Fruit fly (Drosophila melanogaster) whole organism, embryonic: ENCODE data around the gene Dhc62B.
A peak's percentile ranks its signal among the peaks of the same experiment; 100 is the strongest.

Source experiments
- Atf-2 ChIP-seq: fragments of 200-800 bp; sonication (Bioruptor generic); optimal IDR thresholded peaks from 2 replicates; lab custom pipeline; 2016; ENCODE audit warnings: missing biosample characterization, missing genetic modification characterization
- BtbVII ChIP-seq: fragments of 200-800 bp; sonication (Bioruptor generic); optimal IDR thresholded peaks from 3 replicates; lab custom pipeline; 2017; ENCODE audit warnings: missing biosample characterization, mild to moderate bottlenecking, missing genetic modification characterization
- CG10274 ChIP-seq: fragments of 200-800 bp; sonication (Bioruptor generic); optimal IDR thresholded peaks from 3 replicates; lab custom pipeline; 2017; ENCODE audit warnings: missing biosample characterization, mild to moderate bottlenecking, missing genetic modification characterization
- CG10321 ChIP-seq: fragments of 200-800 bp; sonication (Bioruptor generic); IDR thresholded peaks from 2 replicates; pipeline ENCODE4 v1.3.6; 2022; ENCODE audit warnings: missing biosample characterization, missing genetic modification characterization
- CG10654 ChIP-seq: fragments of 200-800 bp; sonication (Bioruptor generic); optimal IDR thresholded peaks from 2 replicates; lab custom pipeline; 2016; ENCODE audit warnings: missing biosample characterization, missing genetic modification characterization
- CG12744 ChIP-seq: fragments of 200-800 bp; sonication (Bioruptor generic); optimal IDR thresholded peaks from 2 replicates; lab custom pipeline; 2016; ENCODE audit warnings: missing biosample characterization, missing genetic modification characterization
- CG13424 ChIP-seq: fragments of 200-800 bp; sonication (Bioruptor generic); optimal IDR thresholded peaks from 2 replicates; lab custom pipeline; 2019; ENCODE audit warnings: missing biosample characterization, mild to moderate bottlenecking, missing genetic modification characterization, moderate library complexity
- CG14441 ChIP-seq: fragments of 200-800 bp; sonication (Bioruptor generic); IDR thresholded peaks from 2 replicates; pipeline ENCODE4 v1.3.6; 2022; ENCODE audit warnings: missing biosample characterization, missing genetic modification characterization
- CG14710 ChIP-seq: fragments of 200-800 bp; sonication (Bioruptor generic); optimal IDR thresholded peaks from 3 replicates; lab custom pipeline; 2019; ENCODE audit warnings: missing biosample characterization, mild to moderate bottlenecking, missing genetic modification characterization, moderate library complexity
- CG14860 ChIP-seq: fragments of 200-800 bp; sonication (Bioruptor generic); IDR thresholded peaks from 3 replicates; pipeline ENCODE4 v1.3.6; 2022; ENCODE audit warnings: missing biosample characterization, missing genetic modification characterization; ENCODE audit not compliant: partially characterized antibody
- CG15269 ChIP-seq: fragments of 200-800 bp; sonication (Bioruptor generic); optimal IDR thresholded peaks from 2 replicates; lab custom pipeline; 2018; ENCODE audit warnings: missing biosample characterization, mild to moderate bottlenecking, missing genetic modification characterization, moderate library complexity
- CG15479 ChIP-seq: fragments of 200-800 bp; sonication (Bioruptor generic); optimal IDR thresholded peaks from 3 replicates; lab custom pipeline; 2019; ENCODE audit warnings: missing biosample characterization, mild to moderate bottlenecking, missing genetic modification characterization, moderate library complexity
- CG16779 ChIP-seq: fragments of 200-800 bp; sonication (Bioruptor generic); IDR thresholded peaks from 2 replicates; pipeline ENCODE4 v1.3.6; 2022; ENCODE audit warnings: missing biosample characterization, missing genetic modification characterization
- CG18262 ChIP-seq: fragments of 200-800 bp; optimal IDR thresholded peaks from 3 replicates; lab custom pipeline; 2019; ENCODE audit warnings: missing biosample characterization, mild to moderate bottlenecking, missing genetic modification characterization, moderate library complexity
- CG18619 ChIP-seq: fragments of 200-800 bp; sonication (Bioruptor generic); optimal IDR thresholded peaks from 3 replicates; lab custom pipeline; 2017; ENCODE audit warnings: missing biosample characterization, mild to moderate bottlenecking, missing genetic modification characterization
- CG3163 ChIP-seq: fragments of 200-800 bp; sonication (Bioruptor generic); optimal IDR thresholded peaks from 3 replicates; lab custom pipeline; 2016; ENCODE audit warnings: missing biosample characterization, missing genetic modification characterization
- CG5180 ChIP-seq: fragments of 200-800 bp; sonication (Bioruptor generic); optimal IDR thresholded peaks from 3 replicates; lab custom pipeline; 2017; ENCODE audit warnings: missing biosample characterization, missing genetic modification characterization, mild to moderate bottlenecking, moderate library complexity, missing genetic modification reagents
- CG6175 ChIP-seq: fragments of 200-800 bp; sonication (Bioruptor generic); IDR thresholded peaks from 3 replicates; pipeline ENCODE4 v1.3.6; 2022; ENCODE audit warnings: missing biosample characterization, missing genetic modification characterization
- CG6254 ChIP-seq: fragments of 200-800 bp; sonication (Bioruptor generic); optimal IDR thresholded peaks from 3 replicates; lab custom pipeline; 2017; ENCODE audit warnings: mild to moderate bottlenecking, missing biosample characterization, missing genetic modification reagents, missing genetic modification characterization
- CG6854 ChIP-seq: fragments of 200-800 bp; sonication (Bioruptor generic); optimal IDR thresholded peaks from 3 replicates; lab custom pipeline; 2017; ENCODE audit warnings: missing biosample characterization, mild to moderate bottlenecking, missing genetic modification characterization
- CG7928 ChIP-seq: fragments of 200-800 bp; sonication (Bioruptor generic); optimal IDR thresholded peaks from 2 replicates; lab custom pipeline; 2017; ENCODE audit warnings: missing biosample characterization, mild to moderate bottlenecking, missing genetic modification characterization
- CG8290 ChIP-seq, 3 experiments: fragments of 200-800 bp; sonication (Bioruptor generic); optimal IDR thresholded peaks; 2 replicates each; lab custom pipeline; 2016 to 2019; ENCODE audit warnings: missing biosample characterization in 3 of 3, missing genetic modification characterization in 3 of 3, mild to moderate bottlenecking in 2 of 3, moderate library complexity in 1 of 3
- CG8765 ChIP-seq: fragments of 200-800 bp; sonication (Bioruptor generic); IDR thresholded peaks from 2 replicates; pipeline ENCODE4 v1.3.6; 2022; ENCODE audit warnings: missing biosample characterization, missing genetic modification characterization
- CG9727 ChIP-seq: fragments of 200-800 bp; sonication (Bioruptor generic); optimal IDR thresholded peaks from 3 replicates; lab custom pipeline; 2017; ENCODE audit warnings: missing biosample characterization, mild to moderate bottlenecking, missing genetic modification characterization
- CTCF ChIP-seq: fragments of 200-800 bp; sonication (Bioruptor generic); optimal IDR thresholded peaks from 2 replicates; lab custom pipeline; 2017; ENCODE audit warnings: missing biosample characterization, mild to moderate bottlenecking, missing genetic modification characterization, moderate library complexity
- CkIIα-i1 ChIP-seq: fragments of 200-800 bp; sonication (Bioruptor generic); IDR thresholded peaks from 2 replicates; pipeline ENCODE4 v1.3.6; 2022; ENCODE audit warnings: missing biosample characterization, missing genetic modification characterization
- CoRest ChIP-seq: fragments of 200-800 bp; sonication (Bioruptor generic); optimal IDR thresholded peaks from 3 replicates; lab custom pipeline; 2018; ENCODE audit warnings: missing biosample characterization, mild to moderate bottlenecking, missing genetic modification characterization, moderate library complexity
- CrebB ChIP-seq: fragments of 200-800 bp; sonication (Bioruptor generic); optimal IDR thresholded peaks from 3 replicates; lab custom pipeline; 2018; ENCODE audit warnings: missing biosample characterization, mild to moderate bottlenecking, missing genetic modification characterization
- Dad ChIP-seq: fragments of 200-800 bp; sonication (Bioruptor generic); optimal IDR thresholded peaks from 3 replicates; lab custom pipeline; 2016; ENCODE audit warnings: missing biosample characterization, missing genetic modification characterization
- Fer1 ChIP-seq: fragments of 200-800 bp; sonication (Bioruptor generic); optimal IDR thresholded peaks from 2 replicates; lab custom pipeline; 2017; ENCODE audit warnings: missing biosample characterization, mild to moderate bottlenecking, missing genetic modification characterization
- Fer2 ChIP-seq: fragments of 200-800 bp; sonication (Bioruptor generic); optimal IDR thresholded peaks from 2 replicates; lab custom pipeline; 2018; ENCODE audit warnings: missing biosample characterization, mild to moderate bottlenecking, missing genetic modification characterization, moderate library complexity
- Gsc ChIP-seq: fragments of 200-800 bp; sonication (Bioruptor generic); IDR thresholded peaks from 2 replicates; pipeline ENCODE4 v1.3.6; 2022; ENCODE audit warnings: missing biosample characterization, missing genetic modification characterization
- Hey ChIP-seq: fragments of 200-800 bp; sonication (Bioruptor generic); optimal IDR thresholded peaks from 3 replicates; lab custom pipeline; 2018; ENCODE audit warnings: missing biosample characterization, mild to moderate bottlenecking, missing genetic modification characterization
- NC2α ChIP-seq: fragments of 200-800 bp; sonication (Bioruptor generic); optimal IDR thresholded peaks from 2 replicates; lab custom pipeline; 2016; ENCODE audit warnings: missing biosample characterization, missing genetic modification characterization
- Six4 ChIP-seq: fragments of 200-800 bp; sonication (Bioruptor generic); optimal IDR thresholded peaks from 2 replicates; lab custom pipeline; 2016; ENCODE audit warnings: missing biosample characterization, missing genetic modification characterization
- Xbp1 ChIP-seq: fragments of 200-800 bp; sonication (Bioruptor generic); optimal IDR thresholded peaks from 3 replicates; lab custom pipeline; 2016; ENCODE audit warnings: missing biosample characterization, mild to moderate bottlenecking, missing genetic modification characterization
- Xrp1 ChIP-seq: fragments of 200-800 bp; sonication (Bioruptor generic); IDR thresholded peaks from 2 replicates; pipeline ENCODE4 v1.3.6; 2022; ENCODE audit warnings: missing biosample characterization, missing genetic modification characterization
- abd-A ChIP-seq: fragments of 200-800 bp; sonication (Bioruptor generic); optimal IDR thresholded peaks from 3 replicates; lab custom pipeline; 2019; ENCODE audit warnings: missing biosample characterization, mild to moderate bottlenecking, missing genetic modification characterization, moderate library complexity
- crp ChIP-seq, 2 experiments: fragments of 200-800 bp; sonication (Bioruptor generic); optimal IDR thresholded peaks; 2 replicates in 1 of 2; 3 replicates in 1 of 2; lab custom pipeline; 2017; ENCODE audit warnings: missing biosample characterization in 2 of 2, missing genetic modification characterization in 2 of 2, mild to moderate bottlenecking in 1 of 2, moderate library complexity in 1 of 2
- dan ChIP-seq: fragments of 200-800 bp; sonication (Bioruptor generic); IDR thresholded peaks from 2 replicates; pipeline ENCODE4 v1.3.6; 2022; ENCODE audit warnings: missing biosample characterization, missing genetic modification characterization
- dmrt99B ChIP-seq: fragments of 200-800 bp; sonication (Bioruptor generic); optimal IDR thresholded peaks from 2 replicates; lab custom pipeline; 2018; ENCODE audit warnings: missing biosample characterization, mild to moderate bottlenecking, missing genetic modification characterization, moderate library complexity
- esg ChIP-seq: fragments of 200-800 bp; sonication (Bioruptor generic); conservative IDR thresholded peaks from 2 replicates; pipeline ENCODE4 v1.3.6; 2022; ENCODE audit warnings: missing biosample characterization, missing genetic modification characterization
- gcm ChIP-seq: fragments of 200-800 bp; sonication (Bioruptor generic); optimal IDR thresholded peaks from 2 replicates; lab custom pipeline; 2019; ENCODE audit warnings: missing biosample characterization, mild to moderate bottlenecking, missing genetic modification characterization, moderate library complexity
- lilli ChIP-seq: fragments of 200-800 bp; sonication (Bioruptor generic); optimal IDR thresholded peaks from 3 replicates; lab custom pipeline; 2016; ENCODE audit warnings: missing biosample characterization, missing genetic modification characterization
- ranshi ChIP-seq: fragments of 200-800 bp; sonication (Bioruptor generic); IDR thresholded peaks from 2 replicates; pipeline ENCODE4 v1.3.6; 2022; ENCODE audit warnings: missing biosample characterization, missing genetic modification characterization
- schlank ChIP-seq: fragments of 200-800 bp; sonication (Bioruptor generic); optimal IDR thresholded peaks from 2 replicates; lab custom pipeline; 2018; ENCODE audit warnings: missing biosample characterization, mild to moderate bottlenecking, missing genetic modification characterization
- seq ChIP-seq: fragments of 200-800 bp; sonication (Bioruptor generic); IDR thresholded peaks from 2 replicates; pipeline ENCODE4 v1.3.6; 2022; ENCODE audit warnings: missing biosample characterization, missing genetic modification characterization
- usp ChIP-seq: fragments of >200 bp; optimal IDR thresholded peaks from 2 replicates; lab custom pipeline; 2017; ENCODE audit warnings: missing biosample characterization, missing genetic modification characterization
- wek ChIP-seq: fragments of 200-800 bp; sonication (Bioruptor generic); optimal IDR thresholded peaks from 3 replicates; lab custom pipeline; 2018; ENCODE audit warnings: missing biosample characterization, mild to moderate bottlenecking, missing genetic modification characterization, moderate library complexity

The Dhc62B gene

DNA sequence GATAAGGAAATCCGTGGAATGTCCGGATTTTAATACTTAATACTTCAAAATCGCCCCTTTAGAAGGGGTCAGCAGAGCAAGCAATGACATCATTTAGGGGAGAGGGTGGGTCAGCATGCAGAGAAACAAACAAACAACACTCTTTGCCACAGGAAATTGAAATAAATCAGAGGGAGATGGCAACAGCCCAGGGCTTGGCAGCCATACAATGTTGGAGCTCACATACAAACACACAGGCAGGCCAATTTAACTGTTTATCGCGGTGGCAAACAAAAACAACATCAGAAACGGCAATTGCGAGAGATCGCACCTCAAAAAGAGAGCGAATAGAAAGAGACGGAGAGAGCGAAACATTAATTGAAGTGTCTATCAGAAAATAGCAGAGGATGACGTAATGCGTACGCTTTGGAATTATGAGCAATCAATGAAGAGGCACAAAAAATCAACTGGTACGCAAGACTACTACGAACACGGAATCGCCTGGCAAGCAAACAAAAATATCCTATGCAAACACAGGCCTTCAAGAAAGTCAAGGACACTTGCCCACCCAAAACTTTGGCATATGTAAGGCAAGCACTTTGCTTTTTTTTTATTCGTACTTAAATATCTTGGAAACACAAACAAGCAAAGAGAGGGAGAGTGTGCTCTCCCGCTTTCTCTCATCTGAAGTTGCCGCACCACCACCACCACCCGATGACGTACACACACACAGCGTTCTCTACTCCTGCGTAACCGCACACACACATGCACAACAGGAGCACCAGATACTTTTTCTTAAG lies 22.8 kb upstream of the Dhc62B start (continued):
- TF ChIP-seq CG15479 (GFP tag; lab: Kevin White, UChicago) (peak; percentile 91), CG8290 (GFP tag; optimal IDR thresholded peaks at IDR 0.05; lab: Kevin White, UChicago) (no peak), CG8290 (tag; optimal IDR thresholded peaks at IDR 0.05; lab: Kevin White, UChicago) (no peak), CG8765 (GFP tag; lab: Robert Waterston, UW) (no peak), CG14860 (no peak), CkIIα-i1 (GFP tag; lab: Robert Waterston, UW) (no peak), Six4 (GFP tag; lab: Kevin White, UChicago) (no peak), Xrp1 (peak; percentile 31; the same call in 1 of the 2 replicates), CG10321 (GFP tag; lab: Robert Waterston, UW) (peak; percentile 79), dan (GFP tag; lab: Robert Waterston, UW) (no peak), Gsc (GFP tag; lab: Robert Waterston, UW) (no peak), Fer2 (tag; lab: Kevin White, UChicago) (no peak), CG10274 (GFP tag; lab: Kevin White, UChicago) (no peak), CG12744 (GFP tag; lab: Kevin White, UChicago) (no peak), dmrt99B (tag; lab: Kevin White, UChicago) (no peak), esg (GFP tag; lab: Robert Waterston, UW) (no peak), CTCF (GFP tag; lab: Kevin White, UChicago) (no peak), Fer1 (GFP tag; lab: Kevin White, UChicago) (peak; percentile 57), CG6175 (GFP tag; lab: Robert Waterston, UW) (peak; percentile 53; the same call in 1 of the 3 replicates), Xbp1 (GFP tag; lab: Kevin White, UChicago) (no peak), CoRest (tag; lab: Kevin White, UChicago) (no peak), CG14441 (peak; percentile 44; the same call in 1 of the 2 replicates), CG10654 (GFP tag; lab: Kevin White, UChicago) (no peak), Hey (tag; lab: Kevin White, UChicago) (peak; percentile 49), CG15269 (tag; lab: Kevin White, UChicago) (no peak), CG6854 (GFP tag; lab: Kevin White, UChicago) (peak; percentile 31), CG14710 (tag; lab: Kevin White, UChicago) (no peak), CG18262 (tag; lab: Kevin White, UChicago) (no peak), CG13424 (tag; lab: Kevin White, UChicago) (no peak), Atf-2 (GFP tag; lab: Kevin White, UChicago) (no peak), wek (GFP tag; lab: Kevin White, UChicago) (peak; percentile 67), CG9727 (GFP tag; lab: Kevin White, UChicago) (peak; percentile 31), CG3163 (peak; percentile 53), NC2α (GFP tag; lab: Kevin White, UChicago) (no peak), Dad (no peak), CG16779 (GFP tag; lab: Robert Waterston, UW) (no peak), ranshi (peak; percentile 11; the same call in 1 of the 2 replicates), CG18619 (GFP tag; lab: Kevin White, UChicago) (no peak), CG5180 (peak; percentile 47), seq (GFP tag; lab: Robert Waterston, UW) (peak; percentile 21; the same call in 1 of the 2 replicates), lilli (peak; percentile 13), CrebB (peak; percentile 47), usp (GFP tag; lab: Kevin White, UChicago) (no peak), abd-A (peak; percentile 98), BtbVII (GFP tag; lab: Kevin White, UChicago) (peak; percentile 79), CG7928 (GFP tag; lab: Kevin White, UChicago) (peak; percentile 73), crp (GFP tag; optimal IDR thresholded peaks at IDR 0.05; lab: Kevin White, UChicago) (no peak), gcm (GFP tag; lab: Kevin White, UChicago) (no peak), CG6254 (no peak), schlank (tag; lab: Kevin White, UChicago) (peak; percentile 32)
